Worm (Caenorhabditis elegans): Measurements from ENCODE around the gene Y67H2A.2.
A peak's percentile ranks its signal among the peaks of the same experiment; 100 is the strongest.

The Y67H2A.2 gene

DNA sequence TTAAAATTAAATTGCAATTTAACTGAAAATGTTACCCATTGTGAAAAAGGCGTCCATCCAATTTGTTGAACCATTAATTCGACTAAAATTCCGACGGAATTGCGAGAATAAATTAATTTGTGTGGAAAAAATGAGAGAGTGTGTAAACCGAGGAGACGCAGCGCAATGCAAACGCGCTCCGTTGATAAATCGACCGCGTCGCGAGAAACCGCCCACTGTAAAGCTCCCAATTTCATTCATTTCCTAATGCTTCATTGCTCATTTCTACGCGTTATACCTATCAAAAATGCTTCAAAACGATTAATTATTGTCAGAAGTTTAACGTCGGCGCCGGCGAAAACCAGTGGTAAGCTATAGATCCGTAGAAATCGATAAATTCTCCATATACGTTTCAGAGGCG lies at the start of gene Y67H2A.2, which contains the start of gene micu-1:
Y67H2A.2 (minus strand) TSS at position 74 of the 400 bp plus-strand sequence.
micu-1 (plus strand) TSS at position 181 of the 400 bp plus-strand sequence.
- TF ChIP-seq flt-1 (GFP tag; IDR thresholded peaks at IDR 0.05) (no peak), tab-1 (GFP tag; IDR thresholded peaks at IDR 0.05) (peak; percentile 71; the same call in 1 of the 2 replicates), cog-1 (tag; optimal IDR thresholded peaks at IDR 0.05) (no peak), ztf-23 (GFP tag; IDR thresholded peaks at IDR 0.05) (peak; percentile 64; the same call in 1 of the 2 replicates)

ce11 chrIV:13347232-13347715 lies 49.7 kb upstream of the Y67H2A.2 start, which contains the start of gene W02A2.9:
W02A2.9 (plus strand) TSS chrIV:13347665.
- TF ChIP-seq ztf-29 (GFP tag; IDR thresholded peaks at IDR 0.05) (no peak), tab-1 (GFP tag; IDR thresholded peaks at IDR 0.05) (no peak), T22C8.4 (GFP tag; IDR thresholded peaks at IDR 0.05) (no peak), flt-1 (GFP tag; IDR thresholded peaks at IDR 0.05) (no peak), ztf-23 (GFP tag; IDR thresholded peaks at IDR 0.05) (no peak), klf-2 (GFP tag; conservative IDR thresholded peaks at IDR 0.05) (no peak), ref-1 (GFP tag; conservative IDR thresholded peaks at IDR 0.05) (no peak), med-1 (GFP tag; optimal IDR thresholded peaks at IDR 0.05; ENCODE audit: insufficient read depth) (no peak), cog-1 (tag; optimal IDR thresholded peaks at IDR 0.05) (no peak)

DNA sequence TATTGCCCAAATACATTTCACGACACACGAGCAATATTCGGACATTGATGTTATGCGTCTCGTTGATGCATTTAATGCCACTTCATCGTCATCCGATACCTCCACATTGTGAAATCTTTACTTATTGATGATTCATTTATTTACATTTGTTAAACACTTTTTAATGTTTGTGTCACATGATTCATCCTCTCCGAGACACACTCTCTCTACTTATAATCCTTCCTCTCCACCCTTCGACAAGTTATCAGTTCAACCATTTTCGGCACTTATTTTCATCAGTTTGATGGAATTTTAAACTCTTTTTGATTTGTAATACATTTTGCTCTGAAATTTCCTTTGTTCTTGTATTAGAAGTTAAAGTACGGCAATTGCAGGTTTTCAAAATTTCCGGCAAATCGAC lies 48.5 kb upstream of the Y67H2A.2 start:
- TF ChIP-seq tab-1 (GFP tag; IDR thresholded peaks at IDR 0.05) = no peak
- TF ChIP-seq ztf-29 (GFP tag; IDR thresholded peaks at IDR 0.05) = no peak
- no peak for TF ChIP-seq ztf-23 (GFP tag; IDR thresholded peaks at IDR 0.05)
- no peak for TF ChIP-seq T22C8.4 (GFP tag; IDR thresholded peaks at IDR 0.05)
- TF ChIP-seq med-1 (GFP tag; optimal IDR thresholded peaks at IDR 0.05; ENCODE audit: insufficient read depth) = no peak
- no peak for TF ChIP-seq cog-1 (tag; optimal IDR thresholded peaks at IDR 0.05)
- TF ChIP-seq ref-1 (GFP tag; conservative IDR thresholded peaks at IDR 0.05) = no peak
- TF ChIP-seq flt-1 (GFP tag; IDR thresholded peaks at IDR 0.05) = no peak
- TF ChIP-seq klf-2 (GFP tag; conservative IDR thresholded peaks at IDR 0.05) = no peak

DNA sequence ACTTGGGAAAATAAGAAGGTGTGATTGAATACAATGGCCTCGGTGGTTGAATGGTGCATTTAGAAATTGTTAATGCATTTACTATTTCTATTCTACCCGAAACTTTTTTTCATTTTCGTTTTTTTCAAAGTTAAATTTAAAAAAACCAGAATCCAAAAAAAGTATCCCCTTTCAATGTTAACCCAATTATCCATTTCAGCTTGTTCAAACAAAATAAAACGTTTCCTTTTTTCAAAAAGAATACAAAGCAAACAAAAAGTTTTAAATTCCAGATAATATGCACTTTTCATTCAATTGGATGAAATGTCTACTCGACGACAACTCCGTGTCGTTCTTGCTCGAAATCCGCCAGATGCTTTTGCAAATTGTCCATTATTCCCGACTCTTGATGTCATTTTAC lies 44.9 kb upstream of the Y67H2A.2 start, which contains the start of gene W02A2.5:
W02A2.5 (plus strand) TSS at position 301 of the 400 bp plus-strand sequence.
- TF ChIP-seq ref-1 (GFP tag; conservative IDR thresholded peaks at IDR 0.05) (no peak), klf-2 (GFP tag; conservative IDR thresholded peaks at IDR 0.05) (no peak), ztf-23 (GFP tag; IDR thresholded peaks at IDR 0.05) (no peak), cog-1 (tag; optimal IDR thresholded peaks at IDR 0.05) (no peak), med-1 (GFP tag; optimal IDR thresholded peaks at IDR 0.05; ENCODE audit: insufficient read depth) (no peak), ztf-29 (GFP tag; IDR thresholded peaks at IDR 0.05) (no peak), tab-1 (GFP tag; IDR thresholded peaks at IDR 0.05) (no peak), T22C8.4 (GFP tag; IDR thresholded peaks at IDR 0.05) (no peak), flt-1 (GFP tag; IDR thresholded peaks at IDR 0.05) (no peak)

DNA sequence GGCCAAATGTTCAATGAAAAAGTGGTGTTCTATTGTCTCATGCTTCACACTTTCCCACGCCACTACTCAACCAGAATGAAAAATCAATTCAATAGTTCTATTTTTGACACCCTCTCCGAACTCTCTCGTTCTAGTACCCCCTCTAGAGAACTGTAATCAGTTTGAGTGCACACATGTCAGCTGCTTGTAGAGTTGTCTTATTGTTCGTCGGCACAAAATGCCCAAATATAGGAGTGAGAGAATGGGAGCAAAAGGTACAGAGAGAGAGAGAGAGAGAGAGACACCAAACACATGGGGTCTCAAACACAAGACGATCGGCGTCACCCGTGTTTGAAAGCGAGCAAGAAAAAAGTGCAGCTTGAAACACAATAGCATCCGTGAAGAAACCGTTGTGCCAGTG lies 36.7 kb upstream of the Y67H2A.2 start:
- TF ChIP-seq ref-1 (GFP tag; conservative IDR thresholded peaks at IDR 0.05) (no peak), flt-1 (GFP tag; IDR thresholded peaks at IDR 0.05) (no peak), T22C8.4 (GFP tag; IDR thresholded peaks at IDR 0.05) (no peak), ztf-23 (GFP tag; IDR thresholded peaks at IDR 0.05) (no peak), tab-1 (GFP tag; IDR thresholded peaks at IDR 0.05) (no peak), med-1 (GFP tag; optimal IDR thresholded peaks at IDR 0.05; ENCODE audit: insufficient read depth) (no peak), ztf-29 (GFP tag; IDR thresholded peaks at IDR 0.05) (no peak), klf-2 (GFP tag; conservative IDR thresholded peaks at IDR 0.05) (no peak), cog-1 (tag; optimal IDR thresholded peaks at IDR 0.05) (no peak)

DNA sequence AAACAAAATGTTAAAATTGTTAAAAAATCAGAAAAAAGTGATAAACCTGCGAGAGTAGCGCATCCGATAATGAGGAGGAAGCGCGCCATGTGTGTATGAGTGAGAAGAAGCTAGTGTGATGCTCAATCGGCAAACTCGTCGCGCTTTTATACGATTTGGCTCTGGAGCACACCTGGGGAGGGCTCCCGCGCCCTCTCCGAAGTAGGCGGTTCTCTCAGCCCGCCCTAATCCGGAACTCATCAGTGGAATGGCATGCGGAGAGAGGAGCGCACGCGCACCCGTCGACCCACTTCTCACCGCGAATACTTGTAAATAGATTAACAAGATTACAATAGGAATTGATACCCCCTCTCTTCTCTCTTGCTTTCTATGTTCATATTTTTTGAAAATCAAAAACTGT lies 33.7 kb upstream of the Y67H2A.2 start, which contains the start of gene pqn-74:
pqn-74 (minus strand) TSS at position 122 of the 400 bp plus-strand sequence.
- TF ChIP-seq flt-1 (GFP tag; IDR thresholded peaks at IDR 0.05) (no peak), ztf-23 (GFP tag; IDR thresholded peaks at IDR 0.05) (no peak), ztf-29 (GFP tag; IDR thresholded peaks at IDR 0.05) (no peak), klf-2 (GFP tag; conservative IDR thresholded peaks at IDR 0.05) (no peak), tab-1 (GFP tag; IDR thresholded peaks at IDR 0.05) (no peak), med-1 (GFP tag; optimal IDR thresholded peaks at IDR 0.05; ENCODE audit: insufficient read depth) (no peak), ref-1 (GFP tag; conservative IDR thresholded peaks at IDR 0.05) (no peak), T22C8.4 (GFP tag; IDR thresholded peaks at IDR 0.05) (no peak), cog-1 (tag; optimal IDR thresholded peaks at IDR 0.05) (no peak)

- TF ChIP-seq med-1 (GFP tag; optimal IDR thresholded peaks at IDR 0.05; ENCODE audit: insufficient read depth) (no peak), ref-1 (GFP tag; conservative IDR thresholded peaks at IDR 0.05) (no peak)
Measured at ce11 chrIV:13330547-13330946, 32.9 kb upstream of the Y67H2A.2 start.

DNA sequence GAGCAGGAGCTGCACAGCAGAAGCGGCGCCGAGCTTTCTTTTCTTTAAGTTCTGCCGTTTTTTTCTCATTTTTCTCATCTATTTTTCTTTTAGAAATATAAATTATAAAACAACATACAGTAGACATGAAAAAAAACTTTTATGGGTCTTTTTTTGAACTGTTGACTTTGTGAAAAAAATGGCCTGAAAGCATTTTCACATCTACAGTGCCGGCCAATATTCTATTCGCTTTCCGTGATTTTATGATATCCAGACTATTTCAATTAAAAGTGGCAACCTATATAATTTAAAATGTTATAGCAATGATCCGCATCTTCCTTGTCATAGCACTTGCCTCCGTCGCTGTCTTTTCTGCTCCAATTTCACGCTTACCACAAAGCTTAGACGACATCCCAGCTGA lies 30.4 kb upstream of the Y67H2A.2 start, which contains the start of gene far-6:
far-6 (plus strand) TSS at position 301 of the 400 bp plus-strand sequence.
- TF ChIP-seq med-1 (GFP tag; optimal IDR thresholded peaks at IDR 0.05; ENCODE audit: insufficient read depth) = no peak

DNA sequence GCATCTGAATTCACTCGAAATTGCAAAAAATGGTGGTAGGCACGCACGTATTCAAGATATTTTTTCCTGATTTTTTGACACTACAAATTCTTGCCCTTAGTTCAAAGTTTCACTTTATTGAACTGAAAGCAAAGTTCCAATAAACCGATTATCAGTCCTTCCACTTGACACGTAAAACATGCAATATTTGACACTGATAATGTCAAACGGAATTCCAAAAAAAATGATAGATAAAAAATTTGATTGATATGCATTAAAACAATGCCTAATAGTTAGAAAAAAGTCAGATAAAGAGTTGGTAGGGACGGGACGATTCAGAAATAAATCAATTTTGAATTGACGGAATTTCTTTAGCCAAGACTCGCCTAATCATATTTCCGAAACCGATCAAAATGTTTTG lies 29.4 kb upstream of the Y67H2A.2 start:
- no peak for TF ChIP-seq med-1 (GFP tag; optimal IDR thresholded peaks at IDR 0.05; ENCODE audit: insufficient read depth)
- no peak for TF ChIP-seq cog-1 (tag; optimal IDR thresholded peaks at IDR 0.05)
- no peak for TF ChIP-seq ref-1 (GFP tag; conservative IDR thresholded peaks at IDR 0.05)
- TF ChIP-seq ztf-29 (GFP tag; IDR thresholded peaks at IDR 0.05) = no peak
- TF ChIP-seq klf-2 (GFP tag; conservative IDR thresholded peaks at IDR 0.05) = no peak
- TF ChIP-seq flt-1 (GFP tag; IDR thresholded peaks at IDR 0.05) = no peak
- no peak for TF ChIP-seq T22C8.4 (GFP tag; IDR thresholded peaks at IDR 0.05)
- no peak for TF ChIP-seq ztf-23 (GFP tag; IDR thresholded peaks at IDR 0.05)
- TF ChIP-seq tab-1 (GFP tag; IDR thresholded peaks at IDR 0.05) = no peak

- TF ChIP-seq flt-1 (GFP tag; IDR thresholded peaks at IDR 0.05) (no peak), T22C8.4 (GFP tag; IDR thresholded peaks at IDR 0.05) (no peak), cog-1 (tag; optimal IDR thresholded peaks at IDR 0.05) (no peak), klf-2 (GFP tag; conservative IDR thresholded peaks at IDR 0.05) (no peak), ztf-23 (GFP tag; IDR thresholded peaks at IDR 0.05) (no peak), med-1 (GFP tag; optimal IDR thresholded peaks at IDR 0.05; ENCODE audit: insufficient read depth) (no peak), ref-1 (GFP tag; conservative IDR thresholded peaks at IDR 0.05) (no peak), tab-1 (GFP tag; IDR thresholded peaks at IDR 0.05) (no peak), ztf-29 (GFP tag; IDR thresholded peaks at IDR 0.05) (no peak)
Measured at ce11 chrIV:13323823-13324359, 26.3 kb upstream of the Y67H2A.2 start, which contains the start of gene fat-2. fat-2 (plus strand) TSS chrIV:13323873.
